Fruit fly (Drosophila melanogaster): ENCODE results near the gene gzl.

Gene gzl

DNA sequence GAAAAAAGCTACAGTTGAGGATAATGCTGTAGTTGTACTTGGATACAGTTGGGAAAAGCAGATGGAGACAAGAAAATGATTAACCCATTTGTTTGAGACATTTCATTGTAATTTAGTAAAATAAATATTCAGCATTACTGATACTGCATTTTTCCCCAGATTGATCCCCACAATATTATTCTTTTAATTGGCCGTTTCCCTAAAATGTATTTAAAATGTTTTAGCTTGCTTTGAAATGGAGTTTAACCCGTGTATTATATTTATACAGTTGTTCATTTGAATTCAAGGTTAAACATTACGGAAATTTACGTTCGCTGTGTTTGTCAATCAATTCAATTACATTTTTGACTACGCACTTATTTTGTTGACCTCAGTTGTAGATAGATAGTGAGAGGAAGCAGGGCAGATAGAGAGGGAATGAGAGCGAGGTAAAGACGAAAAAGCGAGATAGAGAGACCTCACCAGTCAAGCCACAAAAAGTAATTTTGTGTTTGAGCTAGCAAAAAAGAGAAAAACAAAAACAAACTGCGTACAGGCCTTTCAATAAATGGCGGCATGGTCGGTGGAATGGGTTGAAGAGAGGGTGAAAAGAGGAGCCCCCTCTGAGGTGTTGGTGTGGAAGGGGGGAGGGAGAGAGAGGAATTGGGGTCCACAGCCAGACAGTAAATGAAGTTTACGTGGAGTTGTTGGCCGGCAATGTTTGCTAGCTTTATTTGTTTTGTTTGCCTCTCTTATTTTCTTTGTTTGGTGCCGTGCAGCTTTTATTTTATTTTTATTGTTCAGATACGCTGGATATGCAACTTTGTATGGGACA lies 27.9 kb downstream of the gzl start (continued):
- peak in 1 of 2 experiments; percentile 88 for TF ChIP-seq Hr78 (GFP tag; optimal IDR thresholded peaks at IDR 0.05)
- peak; percentile 72 for TF ChIP-seq CG30020 (tag; optimal IDR thresholded peaks at IDR 0.05)
- TF ChIP-seq stwl (tag; optimal IDR thresholded peaks at IDR 0.05) = no peak
- TF ChIP-seq CG11695 (GFP tag; IDR thresholded peaks at IDR 0.05) = peak; percentile 81
- TF ChIP-seq ash1 (GFP tag; optimal IDR thresholded peaks at IDR 0.05) = no peak
- TF ChIP-seq H15 (GFP tag; IDR thresholded peaks at IDR 0.05) = peak; percentile 45; the same call in 2 of the 3 replicates
- TF ChIP-seq zen (tag; optimal IDR thresholded peaks at IDR 0.05) = peak; percentile 60
- no peak for TF ChIP-seq CG15479 (GFP tag; optimal IDR thresholded peaks at IDR 0.05)
- peak; percentile 56 for TF ChIP-seq emc (GFP tag; optimal IDR thresholded peaks at IDR 0.05)
- TF ChIP-seq toy (GFP tag; IDR thresholded peaks at IDR 0.05) = no peak
- TF ChIP-seq amos (GFP tag; IDR thresholded peaks at IDR 0.05; ENCODE audit: partially characterized antibody) = no peak; the same call in 1 of the 2 replicates
- TF ChIP-seq CG17612 (GFP tag; IDR thresholded peaks at IDR 0.05) = peak; percentile 14; the same call in 1 of the 2 replicates
- TF ChIP-seq Xbp1 (GFP tag; optimal IDR thresholded peaks at IDR 0.05) = peak; percentile 89
- no peak for TF ChIP-seq pita (GFP tag; optimal IDR thresholded peaks at IDR 0.05)
- no peak for TF ChIP-seq CG17912 (GFP tag; optimal IDR thresholded peaks at IDR 0.05)
- TF ChIP-seq CG17186 (GFP tag; optimal IDR thresholded peaks at IDR 0.05) = peak; percentile 47
- TF ChIP-seq Adf1 (GFP tag; IDR thresholded peaks at IDR 0.05) = peak; percentile 48
- peak; percentile 94 for TF ChIP-seq CG3281 (GFP tag; optimal IDR thresholded peaks at IDR 0.05)
- no peak for TF ChIP-seq usp (GFP tag; optimal IDR thresholded peaks at IDR 0.05)
- TF ChIP-seq CG7745 (tag; optimal IDR thresholded peaks at IDR 0.05) = no peak
- TF ChIP-seq CG10274 (GFP tag; optimal IDR thresholded peaks at IDR 0.05) = peak; percentile 80
- TF ChIP-seq sd (tag; optimal IDR thresholded peaks at IDR 0.05) = peak; percentile 58
- TF ChIP-seq CG6854 (GFP tag; optimal IDR thresholded peaks at IDR 0.05) = peak; percentile 87
- TF ChIP-seq CG15601 (tag; optimal IDR thresholded peaks at IDR 0.05) = peak; percentile 84
- TF ChIP-seq ems (GFP tag; optimal IDR thresholded peaks at IDR 0.05) = peak; percentile 78
- TF ChIP-seq Dad (GFP tag; optimal IDR thresholded peaks at IDR 0.05) = peak; percentile 62
- TF ChIP-seq CG14050 (GFP tag; IDR thresholded peaks at IDR 0.05) = peak; percentile 46; the same call in 1 of the 3 replicates
- TF ChIP-seq sima (GFP tag; optimal IDR thresholded peaks at IDR 0.05) = peak; percentile 55
- peak; percentile 91 for TF ChIP-seq grau (tag; optimal IDR thresholded peaks at IDR 0.05)
- TF ChIP-seq Rfx (GFP tag; IDR thresholded peaks at IDR 0.05) = peak; percentile 63
- peak; percentile 67 for TF ChIP-seq CG3995 (GFP tag; optimal IDR thresholded peaks at IDR 0.05)
- TF ChIP-seq gcm2 (GFP tag; optimal IDR thresholded peaks at IDR 0.05) = peak; percentile 65
- no peak for TF ChIP-seq h (optimal IDR thresholded peaks at IDR 0.05)
- TF ChIP-seq repo (GFP tag; optimal IDR thresholded peaks at IDR 0.05) = peak; percentile 70
- TF ChIP-seq Doc2 (GFP tag; IDR thresholded peaks at IDR 0.05) = no peak
- peak; percentile 68 for TF ChIP-seq eyg (GFP tag; optimal IDR thresholded peaks at IDR 0.05)
- peak; percentile 60 for TF ChIP-seq HLH3B (GFP tag; IDR thresholded peaks at IDR 0.05)
- TF ChIP-seq Med (GFP tag) = peak; percentile 90
- TF ChIP-seq pan (optimal IDR thresholded peaks at IDR 0.05) = no peak
- peak in 1 of 2 experiments; percentile 79 for TF ChIP-seq pan (GFP tag; optimal IDR thresholded peaks at IDR 0.05 in 1 of 2, IDR thresholded peaks at IDR 0.05 in 1 of 2)
- TF ChIP-seq CG14860 (GFP tag; IDR thresholded peaks at IDR 0.05; ENCODE audit: partially characterized antibody) = no peak
- TF ChIP-seq Hmr (GFP tag; optimal IDR thresholded peaks at IDR 0.05) = peak; percentile 88
- peak; percentile 42 for TF ChIP-seq run (tag; optimal IDR thresholded peaks at IDR 0.05)
- TF ChIP-seq BtbVII (GFP tag; optimal IDR thresholded peaks at IDR 0.05) = peak; percentile 91
- peak; percentile 51 for TF ChIP-seq CG31365 (tag; optimal IDR thresholded peaks at IDR 0.05)
- TF ChIP-seq CG10543 (GFP tag; optimal IDR thresholded peaks at IDR 0.05) = peak; percentile 79
- TF ChIP-seq Nf-YA (GFP tag; IDR thresholded peaks at IDR 0.05) = no peak
- TF ChIP-seq CrebB (tag; optimal IDR thresholded peaks at IDR 0.05) = peak; percentile 59
- TF ChIP-seq CG13894 (tag; optimal IDR thresholded peaks at IDR 0.05) = peak; percentile 51
